Fruit fly (Drosophila melanogaster) whole organism: Measurements from ENCODE around the gene CG7369.

Experiments used
- CG8478 ChIP-seq: fragments of >200 bp; optimal IDR thresholded peaks from 2 replicates; lab custom pipeline; 2018; ENCODE audit warnings: inconsistent platforms
- Dll ChIP-seq: fragments of >200 bp; optimal IDR thresholded peaks from 2 replicates; lab custom pipeline; 2017
- EcR ChIP-seq, 2 experiments: fragments of >200 bp; optimal IDR thresholded peaks; 2 replicates each; lab custom pipeline; 2017; ENCODE audit warnings: missing biosample characterization in 2 of 2, missing genetic modification characterization in 2 of 2, missing genetic modification reagents in 2 of 2
- pan ChIP-seq: fragments of >200 bp; optimal IDR thresholded peaks from 2 replicates; lab custom pipeline; 2017
- psq ChIP-seq: fragments of >200 bp; optimal IDR thresholded peaks from 2 replicates; lab custom pipeline; 2017
- usp ChIP-seq: fragments of >200 bp; optimal IDR thresholded peaks from 2 replicates; lab custom pipeline; 2017; ENCODE audit warnings: missing biosample characterization, missing genetic modification characterization, mixed read lengths

Gene CG7369

DNA sequence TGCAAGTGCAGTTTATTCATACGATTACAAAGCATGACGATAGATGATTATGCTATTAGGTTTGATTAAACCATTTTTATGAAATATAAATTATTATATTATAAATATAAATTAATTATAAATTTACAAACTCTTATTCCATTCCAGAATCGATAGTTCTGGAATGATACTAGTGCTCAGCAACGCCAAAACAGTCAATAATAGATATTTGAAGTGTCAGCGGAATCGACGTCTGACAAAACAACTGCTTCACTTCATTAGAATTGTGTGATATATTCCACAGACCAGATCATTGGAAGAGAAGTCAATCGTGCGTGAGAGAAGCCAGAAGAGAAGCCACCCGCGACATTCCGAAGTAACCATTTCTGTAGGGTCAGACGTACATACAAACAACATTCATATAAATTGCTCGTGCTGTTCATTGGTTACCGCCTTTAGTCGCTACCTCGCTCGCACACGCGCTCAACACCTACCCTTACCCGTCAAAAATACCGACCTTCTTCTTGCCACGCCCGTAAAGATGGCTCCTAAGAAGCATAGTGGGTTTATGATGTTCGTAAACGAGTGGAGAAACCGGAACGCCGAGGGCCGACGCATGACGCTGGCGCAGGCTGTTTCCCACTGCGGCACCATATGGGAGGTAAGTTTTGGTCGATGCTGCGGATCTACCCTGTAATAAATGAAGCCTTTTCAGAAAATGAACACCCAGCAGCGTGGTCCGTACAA, 17.4 kb upstream of the CG7369 start:
- TF ChIP-seq usp, result no peak
- no peak for TF ChIP-seq psq (lab: Kevin White, UChicago)
- no peak for TF ChIP-seq pan (lab: Kevin White, UChicago)
- TF ChIP-seq EcR (GFP tag; optimal IDR thresholded peaks at IDR 0.05; lab: Kevin White, UChicago), result no peak
- TF ChIP-seq CG8478 (lab: Kevin White, UChicago), result no peak
- TF ChIP-seq Dll (lab: Kevin White, UChicago), result no peak

DNA sequence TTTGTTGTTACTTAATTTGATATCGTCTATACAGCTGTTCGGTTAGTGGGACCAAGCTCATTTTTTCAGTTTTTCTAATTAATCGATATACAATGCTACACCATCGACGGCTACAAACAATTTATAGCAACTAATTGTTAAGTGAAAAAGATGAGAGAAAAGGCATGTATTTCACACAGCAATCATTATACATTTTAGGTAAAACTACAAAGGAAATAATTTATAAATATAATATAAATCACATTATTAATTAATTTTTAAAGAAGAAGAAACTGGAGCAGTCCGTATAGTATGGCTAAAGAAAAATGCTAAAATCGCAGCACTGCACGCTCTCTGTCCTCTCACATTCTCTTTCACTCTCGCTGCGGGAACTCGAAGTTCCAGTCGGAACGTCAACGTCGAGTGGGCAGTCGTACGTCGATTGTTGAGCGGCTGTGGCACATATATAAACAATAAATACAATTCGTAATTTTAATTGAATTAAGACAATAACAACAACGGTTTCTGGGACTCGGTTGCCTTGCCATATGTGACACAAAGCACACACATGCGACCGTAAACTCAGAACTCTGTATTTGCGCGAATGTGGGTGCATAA, 13.8 kb upstream of the CG7369 start, which contains the start of the genes CG14450 and CG11367:
Gene CG14450, minus strand, starts transcription at position 51 of the 597 bp plus-strand sequence.
Gene CG11367, plus strand, starts transcription at position 373 of the 597 bp plus-strand sequence.
- TF ChIP-seq pan (lab: Kevin White, UChicago) (no peak), EcR (GFP tag; optimal IDR thresholded peaks at IDR 0.05; lab: Kevin White, UChicago) (no peak), usp (no peak), psq (lab: Kevin White, UChicago) (no peak), Dll (lab: Kevin White, UChicago) (no peak)

DNA sequence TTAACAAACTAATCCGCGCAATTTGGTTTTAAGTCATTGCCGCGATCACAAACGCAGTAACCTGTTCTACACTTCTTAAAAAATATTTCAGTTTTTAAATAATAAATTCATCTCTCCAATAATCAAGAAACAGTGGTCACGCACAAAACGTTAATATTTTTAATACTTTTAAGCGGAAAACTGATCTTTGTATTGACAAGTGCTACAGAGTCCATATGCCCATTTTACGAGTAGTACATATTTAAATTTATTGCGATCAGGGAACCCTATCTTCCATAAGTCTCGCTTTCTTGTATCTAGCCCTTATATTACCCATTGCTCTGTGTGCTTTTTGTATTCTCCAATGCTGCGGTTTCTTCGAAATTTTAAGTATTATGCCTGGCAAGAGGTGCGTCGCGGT, 12.1 kb upstream of the CG7369 start, which contains the start of gene CG32454:
Gene CG32454, plus strand, starts transcription at position 301 of the 400 bp plus-strand sequence.
- TF ChIP-seq Dll (lab: Kevin White, UChicago) (no peak), psq (lab: Kevin White, UChicago) (no peak), usp (no peak), pan (lab: Kevin White, UChicago) (no peak), CG8478 (lab: Kevin White, UChicago) (no peak), EcR (GFP tag; optimal IDR thresholded peaks at IDR 0.05; lab: Kevin White, UChicago) (no peak)

DNA sequence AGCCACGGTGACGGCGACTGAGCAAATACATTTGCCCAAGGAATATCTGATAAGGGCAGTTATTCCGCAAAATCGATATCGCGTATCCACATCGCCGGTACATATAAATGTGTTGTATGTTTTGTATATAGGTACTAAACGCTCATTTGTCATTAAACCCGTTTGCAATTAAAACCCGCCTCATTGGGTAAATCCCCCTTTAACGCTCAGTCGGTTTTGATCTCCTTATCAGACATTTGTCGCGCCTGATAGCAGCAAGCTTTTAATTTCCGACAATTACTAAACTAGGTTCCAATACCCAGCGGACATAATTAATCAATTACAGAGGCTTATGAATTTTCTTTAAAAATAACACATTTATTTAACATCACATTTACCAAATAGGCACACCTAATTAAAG, 10.2 kb upstream of the CG7369 start:
- TF ChIP-seq pan (lab: Kevin White, UChicago) (no peak), EcR (GFP tag; optimal IDR thresholded peaks at IDR 0.05; lab: Kevin White, UChicago) (no peak)

DNA sequence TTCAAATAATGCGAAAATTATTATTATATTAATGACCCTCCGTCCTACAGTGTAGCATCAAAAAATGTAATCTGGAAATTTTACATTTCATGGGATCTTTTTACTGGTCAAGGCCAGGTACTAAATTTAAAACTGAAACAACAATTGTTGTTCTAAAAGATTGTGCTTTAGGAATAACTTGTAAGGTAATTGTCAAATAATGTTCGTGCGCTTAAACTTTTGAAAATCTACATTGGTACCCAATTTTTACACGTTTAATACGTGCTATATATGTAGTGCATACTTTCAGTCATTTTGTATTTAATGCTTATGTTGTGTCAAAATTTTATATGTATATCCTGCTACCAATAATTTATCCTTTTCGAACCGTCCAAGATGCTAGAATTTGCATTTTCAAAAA, 8.0 kb upstream of the CG7369 start:
- TF ChIP-seq Dll (lab: Kevin White, UChicago) (no peak), psq (lab: Kevin White, UChicago) (no peak), pan (lab: Kevin White, UChicago) (no peak), EcR (GFP tag; optimal IDR thresholded peaks at IDR 0.05; lab: Kevin White, UChicago) (no peak), usp (no peak)

DNA sequence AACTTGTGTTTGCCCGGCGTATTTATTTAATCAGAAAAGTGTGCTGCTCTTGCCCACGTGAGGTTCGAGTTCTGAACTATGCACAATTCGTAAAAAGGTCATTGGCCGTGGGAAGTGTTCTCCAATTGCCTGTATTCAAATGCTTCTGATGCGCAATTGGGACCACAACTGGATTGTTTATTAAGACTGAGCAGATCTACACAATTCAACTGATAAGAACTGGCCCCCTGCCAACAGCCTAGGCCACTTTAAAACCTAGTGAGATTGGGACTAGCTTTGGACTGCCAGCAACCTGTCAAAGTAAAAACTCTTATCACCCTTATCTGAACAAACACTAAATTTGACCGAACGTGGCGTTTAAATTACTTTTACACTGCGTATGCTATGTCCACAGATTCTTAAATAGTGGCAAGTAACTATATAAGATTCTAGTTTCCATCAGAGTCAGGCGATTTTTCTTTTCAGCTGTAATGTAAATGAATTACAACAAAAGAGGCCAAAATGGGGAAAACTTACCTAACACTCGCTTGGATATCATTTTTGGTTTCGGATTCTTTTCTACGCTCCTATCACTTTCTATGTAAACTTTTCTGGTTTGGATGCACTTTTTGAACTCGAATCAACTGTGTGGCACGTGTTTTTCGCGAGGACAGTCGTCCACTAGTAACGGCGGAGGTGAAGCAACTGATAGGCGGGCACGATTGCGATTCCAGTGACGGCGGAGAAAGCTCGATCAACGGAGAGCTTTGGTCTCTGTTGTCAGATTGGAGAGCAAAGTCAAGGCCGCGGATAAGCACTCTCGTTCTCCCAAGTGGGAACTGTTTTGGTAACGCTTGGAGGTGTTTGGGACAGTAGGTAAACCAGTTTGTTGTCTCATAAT, 3.6 kb upstream of the CG7369 start, which contains the start of gene CG11241:
Gene CG11241, minus strand, starts transcription at position 689 of the 880 bp plus-strand sequence.
- TF ChIP-seq Dll (lab: Kevin White, UChicago) (no peak), CG8478 (lab: Kevin White, UChicago) (no peak), psq (lab: Kevin White, UChicago) (no peak), usp (no peak), pan (lab: Kevin White, UChicago) (no peak), EcR (GFP tag; optimal IDR thresholded peaks at IDR 0.05; lab: Kevin White, UChicago) (no peak)

DNA sequence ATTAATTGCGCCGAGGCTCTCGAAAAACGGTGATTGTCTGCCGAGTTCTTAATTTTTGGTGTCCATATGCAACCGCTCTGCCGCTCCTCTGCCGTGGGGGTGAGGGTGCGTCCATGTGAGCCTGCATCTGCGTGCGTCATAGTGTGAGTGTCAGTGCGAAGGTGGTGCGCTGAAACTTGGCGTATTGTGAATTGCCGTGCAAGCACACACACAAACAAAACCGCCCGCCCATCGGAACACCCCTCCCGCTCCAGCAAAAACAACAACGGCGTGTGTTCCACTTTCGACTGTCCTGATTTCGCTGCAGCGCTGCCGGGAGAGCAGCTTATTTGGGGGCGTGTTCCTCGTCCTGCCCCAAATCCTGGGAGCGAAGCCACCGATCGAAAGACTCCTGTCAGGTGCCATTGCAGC, 533 bp downstream of the CG7369 start:
- TF ChIP-seq usp (no peak), pan (lab: Kevin White, UChicago) (no peak), CG8478 (lab: Kevin White, UChicago) (no peak), Dll (lab: Kevin White, UChicago) (no peak), EcR (GFP tag; optimal IDR thresholded peaks at IDR 0.05; lab: Kevin White, UChicago) (no peak), psq (lab: Kevin White, UChicago) (no peak)

DNA sequence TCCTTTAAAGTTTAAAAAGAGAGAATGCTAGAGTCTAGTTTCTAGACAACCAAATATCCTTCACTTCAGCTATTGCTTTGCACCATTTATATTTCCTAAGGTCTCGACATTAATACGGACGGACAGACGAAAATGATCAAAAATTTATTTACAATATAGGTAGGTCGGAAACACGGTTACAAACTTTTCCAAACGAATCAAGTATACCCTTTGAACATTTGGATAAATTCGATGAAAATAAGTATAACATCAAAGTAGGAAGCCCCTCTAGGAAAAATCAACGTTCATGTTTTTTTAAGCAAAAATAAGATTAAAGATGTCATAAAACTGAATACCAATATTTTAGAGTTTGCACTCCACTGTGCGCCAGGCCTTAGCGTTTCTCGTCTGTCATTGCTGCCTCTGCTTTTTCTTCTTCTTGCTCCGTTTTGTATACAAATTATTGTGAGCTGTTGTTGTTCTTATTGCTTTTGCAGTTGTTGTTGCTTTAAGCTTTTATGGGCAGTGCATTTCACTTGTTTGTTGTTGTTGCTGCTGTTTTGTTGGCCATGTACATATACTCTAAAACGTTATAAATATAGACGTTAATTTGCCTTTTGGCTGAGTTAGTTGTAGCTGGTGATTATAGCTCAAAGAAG, 1.5 kb downstream of the CG7369 start:
- no peak for TF ChIP-seq usp
- no peak for TF ChIP-seq psq (lab: Kevin White, UChicago)
- TF ChIP-seq EcR (GFP tag; optimal IDR thresholded peaks at IDR 0.05; lab: Kevin White, UChicago), result no peak
- no peak for TF ChIP-seq Dll (lab: Kevin White, UChicago)
- no peak for TF ChIP-seq CG8478 (lab: Kevin White, UChicago)
- no peak for TF ChIP-seq pan (lab: Kevin White, UChicago)

DNA sequence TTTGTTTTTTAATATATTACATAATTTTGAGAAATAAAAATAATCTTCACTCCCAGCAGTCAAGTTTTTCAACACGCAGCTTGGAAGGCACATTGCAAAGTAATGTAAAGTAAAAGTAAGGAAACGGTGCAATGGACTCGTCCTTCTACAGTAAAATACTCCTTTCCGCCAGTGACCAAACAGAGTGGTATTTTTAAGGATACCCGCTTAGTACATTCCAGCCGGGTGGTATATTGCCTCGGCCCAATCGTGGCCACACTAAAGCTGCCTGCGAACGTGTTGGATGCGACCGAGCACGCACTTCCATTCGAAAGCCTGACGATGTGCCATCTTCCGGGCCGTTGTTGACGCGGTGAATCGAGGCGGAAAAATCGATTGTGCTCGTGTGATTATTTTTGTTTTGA, 7.6 kb downstream of the CG7369 start, which contains the start of gene SPoCk:
Gene SPoCk, plus strand, starts transcription at position 298 of the 404 bp plus-strand sequence.
- TF ChIP-seq pan (lab: Kevin White, UChicago), result no peak
- no peak for TF ChIP-seq Dll (lab: Kevin White, UChicago)
- TF ChIP-seq usp, result no peak
- TF ChIP-seq psq (lab: Kevin White, UChicago), result no peak
- no peak for TF ChIP-seq CG8478 (lab: Kevin White, UChicago)
- no peak for TF ChIP-seq EcR (GFP tag; optimal IDR thresholded peaks at IDR 0.05; lab: Kevin White, UChicago)

DNA sequence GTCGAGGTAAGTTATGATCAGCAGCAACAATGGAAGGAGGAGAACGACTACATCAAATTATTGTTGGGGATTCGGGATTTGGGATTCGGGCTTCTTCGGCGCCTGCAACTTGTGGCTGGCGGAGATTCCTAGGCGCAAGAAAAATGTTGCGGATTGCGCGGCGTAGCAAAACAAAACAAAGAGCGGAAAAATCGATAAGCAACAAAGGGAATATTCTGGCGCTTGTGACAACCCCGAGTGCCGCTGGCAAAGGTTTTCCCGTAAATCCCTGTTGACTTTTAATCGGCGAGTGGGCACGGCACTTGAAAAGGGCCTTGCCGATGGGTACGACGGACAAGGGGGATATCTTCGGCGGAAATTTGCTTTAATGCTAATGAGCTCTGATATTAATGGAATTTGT, 8.4 kb downstream of the CG7369 start:
- TF ChIP-seq EcR (GFP tag; optimal IDR thresholded peaks at IDR 0.05; lab: Kevin White, UChicago), result no peak
- TF ChIP-seq Dll (lab: Kevin White, UChicago), result no peak
- TF ChIP-seq psq (lab: Kevin White, UChicago), result no peak
- TF ChIP-seq pan (lab: Kevin White, UChicago), result no peak
- no peak for TF ChIP-seq CG8478 (lab: Kevin White, UChicago)
- TF ChIP-seq usp, result no peak
